Fruit fly (Drosophila melanogaster) whole organism, prepupa: Measurements from ENCODE around the gene hep.

ENCODE experiments used
- Blimp-1 ChIP-seq: fragments of 200-800 bp; sonication (Bioruptor generic); optimal IDR thresholded peaks from 3 replicates; lab custom pipeline; 2017; ENCODE audit warnings: missing biosample characterization, missing genetic modification characterization, mild to moderate bottlenecking, moderate library complexity, missing genetic modification reagents
- CG10631 ChIP-seq: fragments of 200-800 bp; sonication (Bioruptor generic); optimal IDR thresholded peaks from 2 replicates; lab custom pipeline; 2016; ENCODE audit warnings: missing biosample characterization, missing genetic modification characterization
- CG10669 ChIP-seq: fragments of 200-800 bp; sonication (Bioruptor generic); optimal IDR thresholded peaks from 3 replicates; lab custom pipeline; 2018; ENCODE audit warnings: missing biosample characterization, mild to moderate bottlenecking, missing genetic modification characterization, moderate library complexity
- CG11294 ChIP-seq: fragments of 200-800 bp; sonication (Bioruptor generic); IDR thresholded peaks from 2 replicates; pipeline ENCODE4 v1.3.6; 2022; ENCODE audit warnings: missing biosample characterization, missing genetic modification characterization
- CG11762 ChIP-seq: fragments of 200-800 bp; sonication (Bioruptor generic); optimal IDR thresholded peaks from 3 replicates; lab custom pipeline; 2016; ENCODE audit warnings: missing biosample characterization, missing genetic modification characterization; ENCODE audit not compliant: insufficient read depth
- CG11902 ChIP-seq: fragments of 200-800 bp; sonication (Bioruptor generic); optimal IDR thresholded peaks from 3 replicates; lab custom pipeline; 2016; ENCODE audit warnings: missing biosample characterization, missing genetic modification characterization
- CG15336 ChIP-seq: fragments of 200-800 bp; sonication (Bioruptor generic); IDR thresholded peaks from 2 replicates; pipeline ENCODE4 v1.3.6; 2022; ENCODE audit warnings: missing biosample characterization, missing genetic modification characterization
- CG1621 ChIP-seq: fragments of 200-800 bp; sonication (Bioruptor generic); optimal IDR thresholded peaks from 3 replicates; lab custom pipeline; 2018; ENCODE audit warnings: missing biosample characterization, mild to moderate bottlenecking, missing genetic modification characterization
- CG16779 ChIP-seq: fragments of 200-800 bp; sonication (Bioruptor generic); optimal IDR thresholded peaks from 3 replicates; lab custom pipeline; 2017; ENCODE audit warnings: missing biosample characterization, mild to moderate bottlenecking, missing genetic modification characterization
- CG3032 ChIP-seq: fragments of 200-800 bp; optimal IDR thresholded peaks from 2 replicates; lab custom pipeline; 2019; ENCODE audit warnings: missing biosample characterization, mild to moderate bottlenecking, missing genetic modification characterization, moderate library complexity
- CG31627 ChIP-seq: fragments of 200-800 bp; sonication (Bioruptor generic); optimal IDR thresholded peaks from 3 replicates; lab custom pipeline; 2016; ENCODE audit warnings: missing biosample characterization, missing genetic modification characterization
- CG32006 ChIP-seq: fragments of 200-800 bp; sonication (Bioruptor generic); optimal IDR thresholded peaks from 3 replicates; lab custom pipeline; 2017; ENCODE audit warnings: missing biosample characterization, mild to moderate bottlenecking, missing genetic modification characterization
- CG34406 ChIP-seq: fragments of 200-800 bp; sonication (Bioruptor generic); optimal IDR thresholded peaks from 3 replicates; lab custom pipeline; 2016; ENCODE audit warnings: missing biosample characterization, missing genetic modification characterization
- CG3919 ChIP-seq: fragments of 200-800 bp; sonication (Bioruptor generic); optimal IDR thresholded peaks from 3 replicates; lab custom pipeline; 2016; ENCODE audit warnings: missing biosample characterization, missing genetic modification characterization
- CG4318 ChIP-seq: fragments of 200-800 bp; sonication (Bioruptor generic); optimal IDR thresholded peaks from 3 replicates; lab custom pipeline; 2017; ENCODE audit warnings: missing biosample characterization, mild to moderate bottlenecking, missing genetic modification characterization
- CG6163 ChIP-seq: fragments of 200-800 bp; sonication (Bioruptor generic); IDR thresholded peaks from 3 replicates; pipeline ENCODE4 v1.3.6; 2022; ENCODE audit warnings: missing biosample characterization, missing genetic modification characterization
- CG6276 ChIP-seq: fragments of 200-800 bp; sonication (Bioruptor generic); optimal IDR thresholded peaks from 2 replicates; lab custom pipeline; 2017; ENCODE audit warnings: missing biosample characterization, mild to moderate bottlenecking, missing genetic modification characterization
- CG6792 ChIP-seq: fragments of 200-800 bp; sonication (Bioruptor generic); optimal IDR thresholded peaks from 3 replicates; lab custom pipeline; 2016; ENCODE audit warnings: missing biosample characterization, missing genetic modification characterization
- CG6808 ChIP-seq: fragments of 200-800 bp; sonication (Bioruptor generic); optimal IDR thresholded peaks from 3 replicates; lab custom pipeline; 2017; ENCODE audit warnings: missing biosample characterization, missing genetic modification characterization, mild to moderate bottlenecking, moderate library complexity, missing genetic modification reagents
- CG6854 ChIP-seq: fragments of 200-800 bp; sonication (Bioruptor generic); optimal IDR thresholded peaks from 2 replicates; lab custom pipeline; 2017; ENCODE audit warnings: missing biosample characterization, mild to moderate bottlenecking, missing genetic modification characterization
- CG8119 ChIP-seq: fragments of 200-800 bp; sonication (Bioruptor generic); IDR thresholded peaks from 3 replicates; pipeline ENCODE4 v1.3.6; 2022; ENCODE audit warnings: missing biosample characterization, missing genetic modification characterization
- CG8319 ChIP-seq: fragments of 200-800 bp; sonication (Bioruptor generic); optimal IDR thresholded peaks from 3 replicates; lab custom pipeline; 2016; ENCODE audit warnings: missing biosample characterization, missing genetic modification characterization
- CG8632 ChIP-seq: fragments of 200-800 bp; sonication (Bioruptor generic); optimal IDR thresholded peaks from 3 replicates; lab custom pipeline; 2016; ENCODE audit warnings: missing biosample characterization, missing genetic modification characterization
- CG9139 ChIP-seq: fragments of 200-800 bp; sonication (Bioruptor generic); optimal IDR thresholded peaks from 3 replicates; lab custom pipeline; 2017; ENCODE audit warnings: missing biosample characterization, mild to moderate bottlenecking, missing genetic modification characterization
- Eip75B ChIP-seq: fragments of 200-800 bp; sonication (Bioruptor generic); optimal IDR thresholded peaks from 3 replicates; lab custom pipeline; 2016; ENCODE audit warnings: missing biosample characterization, missing genetic modification characterization
- Eip78C ChIP-seq: fragments of 200-800 bp; sonication (Bioruptor generic); peaks from one replicate; lab custom pipeline; 2016; ENCODE audit warnings: missing biosample characterization, missing genetic modification characterization
- Eip93F ChIP-seq: fragments of 200-800 bp; sonication (Bioruptor generic); optimal IDR thresholded peaks from 2 replicates; lab custom pipeline; 2016; ENCODE audit warnings: missing biosample characterization, mild to moderate bottlenecking, missing genetic modification characterization
- Gug ChIP-seq: fragments of 200-800 bp; sonication (Bioruptor generic); IDR thresholded peaks from 2 replicates; pipeline ENCODE4 v1.3.6; 2022; ENCODE audit warnings: missing biosample characterization, missing genetic modification characterization
- Hr38 ChIP-seq: sonication (Bioruptor generic); optimal IDR thresholded peaks from 2 replicates; lab custom pipeline; 2016; ENCODE audit warnings: missing biosample characterization, missing genetic modification characterization
- Met ChIP-seq: fragments of 200-800 bp; sonication (Bioruptor generic); optimal IDR thresholded peaks from 3 replicates; lab custom pipeline; 2016; ENCODE audit warnings: missing biosample characterization, missing genetic modification characterization
- OdsH ChIP-seq: fragments of 200-800 bp; sonication (Bioruptor generic); optimal IDR thresholded peaks from 3 replicates; lab custom pipeline; 2016; ENCODE audit warnings: missing biosample characterization, missing genetic modification characterization
- Smox ChIP-seq: fragments of 200-800 bp; sonication (Bioruptor generic); optimal IDR thresholded peaks from 3 replicates; lab custom pipeline; 2016; ENCODE audit warnings: missing biosample characterization, missing genetic modification characterization
- Sox14 ChIP-seq: fragments of 200-800 bp; sonication (Bioruptor generic); optimal IDR thresholded peaks from 3 replicates; lab custom pipeline; 2016; ENCODE audit warnings: missing biosample characterization, missing genetic modification characterization
- achi ChIP-seq: fragments of 200-800 bp; sonication (Bioruptor generic); optimal IDR thresholded peaks from 3 replicates; lab custom pipeline; 2016; ENCODE audit warnings: missing biosample characterization, missing genetic modification characterization
- dsx ChIP-seq: fragments of 200-800 bp; optimal IDR thresholded peaks from 3 replicates; lab custom pipeline; 2019; ENCODE audit warnings: missing biosample characterization, mild to moderate bottlenecking, missing genetic modification characterization, moderate library complexity; ENCODE audit not compliant: poor library complexity, severe bottlenecking
- eg ChIP-seq: fragments of 200-800 bp; sonication (Bioruptor generic); IDR thresholded peaks from 3 replicates; pipeline ENCODE4 v1.3.6; 2022; ENCODE audit warnings: missing biosample characterization, missing genetic modification characterization
- esn ChIP-seq: fragments of 200-800 bp; sonication (Bioruptor generic); optimal IDR thresholded peaks from 2 replicates; lab custom pipeline; 2016; ENCODE audit warnings: missing biosample characterization, mild to moderate bottlenecking, missing genetic modification characterization, moderate library complexity
- fd59A ChIP-seq: fragments of 200-800 bp; sonication (Bioruptor generic); optimal IDR thresholded peaks from 2 replicates; lab custom pipeline; 2017; ENCODE audit warnings: missing biosample characterization, mild to moderate bottlenecking, missing genetic modification characterization, missing genetic modification reagents
- fd85E ChIP-seq: fragments of 200-800 bp; sonication (Bioruptor generic); optimal IDR thresholded peaks from 3 replicates; lab custom pipeline; 2016; ENCODE audit warnings: missing biosample characterization, missing genetic modification characterization
- fkh ChIP-seq: fragments of 200-800 bp; sonication (Bioruptor generic); optimal IDR thresholded peaks from 3 replicates; lab custom pipeline; 2017; ENCODE audit warnings: missing biosample characterization, mild to moderate bottlenecking, missing genetic modification characterization, moderate library complexity
- lz ChIP-seq: fragments of 200-800 bp; sonication (Bioruptor generic); optimal IDR thresholded peaks from 3 replicates; lab custom pipeline; 2016; ENCODE audit warnings: missing biosample characterization, missing genetic modification characterization
- net ChIP-seq: fragments of 200-800 bp; sonication (Bioruptor generic); optimal IDR thresholded peaks from 3 replicates; lab custom pipeline; 2016; ENCODE audit warnings: missing biosample characterization, missing genetic modification characterization
- salr ChIP-seq, 2 experiments: fragments of 200-800 bp; sonication (Bioruptor generic); optimal IDR thresholded peaks; 3 replicates each; lab custom pipeline; 2016 to 2018; ENCODE audit warnings: missing biosample characterization in 2 of 2, missing genetic modification characterization in 2 of 2, mild to moderate bottlenecking in 1 of 2
- spab ChIP-seq: fragments of 200-800 bp; sonication (Bioruptor generic); optimal IDR thresholded peaks from 2 replicates; lab custom pipeline; 2017; ENCODE audit warnings: missing biosample characterization, mild to moderate bottlenecking, missing genetic modification characterization, missing genetic modification reagents
- ss ChIP-seq, 2 experiments: fragments of 200-800 bp; sonication (Bioruptor generic); optimal IDR thresholded peaks; 2 replicates in 1 of 2; 3 replicates in 1 of 2; lab custom pipeline; 2017 to 2018; ENCODE audit warnings: mild to moderate bottlenecking in 2 of 2, missing biosample characterization in 2 of 2, missing genetic modification characterization in 2 of 2, moderate library complexity in 1 of 2
- svp ChIP-seq: fragments of 200-800 bp; sonication (Bioruptor generic); peaks from one replicate; lab custom pipeline; 2016; ENCODE audit warnings: missing biosample characterization, missing genetic modification characterization
- topi ChIP-seq: fragments of 200-800 bp; sonication (Bioruptor generic); optimal IDR thresholded peaks from 3 replicates; lab custom pipeline; 2016; ENCODE audit warnings: missing biosample characterization, missing genetic modification characterization
- vri ChIP-seq: fragments of 200-800 bp; sonication (Bioruptor generic); optimal IDR thresholded peaks from 3 replicates; lab custom pipeline; 2016; ENCODE audit warnings: missing biosample characterization, mild to moderate bottlenecking, missing genetic modification characterization

Gene hep

DNA sequence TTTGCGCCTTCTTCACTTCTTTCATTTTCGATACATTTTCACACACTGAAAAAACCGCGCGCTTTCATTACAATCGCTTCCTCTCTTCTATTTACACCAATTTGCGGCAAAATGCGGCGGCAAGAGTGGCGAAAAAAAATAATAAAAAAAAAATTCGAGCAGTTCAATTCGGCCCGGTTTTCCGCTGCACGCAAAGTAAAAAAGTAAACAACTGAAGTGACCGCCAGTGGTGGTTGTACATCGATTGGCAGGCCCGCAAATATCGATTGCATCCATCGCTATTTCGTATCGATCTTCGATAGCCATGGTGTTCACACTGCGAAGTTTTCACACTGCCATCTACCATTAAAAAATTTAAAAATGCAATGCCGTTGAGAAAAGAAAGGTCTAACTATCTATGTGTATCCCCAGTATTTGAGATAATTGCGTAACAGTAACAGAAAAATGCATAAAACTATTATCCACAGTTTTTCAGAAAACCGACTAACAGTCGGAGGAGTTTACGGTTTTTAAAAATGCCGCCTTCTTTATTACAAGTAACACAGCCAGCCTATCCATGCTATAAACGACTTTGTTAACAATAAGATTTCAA lies 22.1 kb upstream of the hep start, which contains the start of gene Chpf:
Gene Chpf, minus strand, starts transcription at position 225 of the 592 bp plus-strand sequence.
- TF ChIP-seq Hr38 (GFP tag; lab: Kevin White, UChicago) (no peak), CG32006 (GFP tag; lab: Kevin White, UChicago) (peak; percentile 24), topi (GFP tag; lab: Kevin White, UChicago) (peak; percentile 7), vri (GFP tag; lab: Kevin White, UChicago) (peak; percentile 33), Eip75B (GFP tag; lab: Kevin White, UChicago) (peak; percentile 7), CG6163 (GFP tag; lab: Robert Waterston, UW) (peak; percentile 57; the same call in 1 of the 3 replicates), Met (peak; percentile 33), svp (peak; percentile 70), net (GFP tag; lab: Kevin White, UChicago) (no peak), fkh (peak; percentile 73), CG11762 (GFP tag; lab: Kevin White, UChicago) (no peak), Eip93F (GFP tag; lab: Kevin White, UChicago) (peak; percentile 0), esn (GFP tag; lab: Kevin White, UChicago) (peak; percentile 23), CG11902 (GFP tag; lab: Kevin White, UChicago) (no peak), CG6854 (no peak), CG31627 (GFP tag; lab: Kevin White, UChicago) (no peak), CG10669 (GFP tag; lab: Kevin White, UChicago) (no peak), ss (GFP tag; optimal IDR thresholded peaks at IDR 0.05; lab: Kevin White, UChicago) (peak in 1 of 2 experiments; percentile 20), CG6276 (GFP tag; lab: Kevin White, UChicago) (no peak), eg (peak; percentile 60; the same call in 1 of the 3 replicates), OdsH (GFP tag; lab: Kevin White, UChicago) (no peak)
- TF ChIP-seq, all 60 proteins: peak for 12

DNA sequence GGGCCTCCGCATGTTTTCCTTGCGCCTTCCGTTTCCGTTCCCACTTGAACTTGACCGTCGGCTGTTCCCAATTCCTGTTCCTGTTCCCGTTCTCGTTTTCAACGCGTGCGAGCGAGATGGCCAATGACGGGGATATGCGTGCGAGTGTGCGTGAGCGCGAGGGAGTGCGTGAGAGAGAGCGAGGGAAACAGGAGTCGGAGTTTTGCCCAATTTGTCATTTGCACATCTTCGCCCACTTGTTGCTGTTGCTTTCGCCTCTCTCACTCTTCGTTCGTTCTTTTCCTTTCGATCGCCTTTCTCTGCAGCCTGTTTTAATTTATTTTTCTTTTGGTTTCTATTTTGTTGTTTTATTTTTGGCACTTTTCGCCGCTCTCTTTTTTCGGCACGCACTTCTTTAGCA lies 21.6 kb upstream of the hep start:
- TF ChIP-seq CG6792 (no peak), CG1621 (tag; lab: Kevin White, UChicago) (peak; percentile 15), CG10631 (GFP tag; lab: Kevin White, UChicago) (no peak), CG31627 (GFP tag; lab: Kevin White, UChicago) (no peak), CG11902 (GFP tag; lab: Kevin White, UChicago) (no peak), svp (no peak), CG9139 (peak; percentile 33), CG8632 (GFP tag; lab: Kevin White, UChicago) (no peak), esn (GFP tag; lab: Kevin White, UChicago) (no peak), fd85E (GFP tag; lab: Kevin White, UChicago) (no peak), ss (GFP tag; optimal IDR thresholded peaks at IDR 0.05; lab: Kevin White, UChicago) (peak; percentile 64 to 72), CG11294 (GFP tag; lab: Robert Waterston, UW) (no peak), topi (GFP tag; lab: Kevin White, UChicago) (no peak), CG4318 (GFP tag; lab: Kevin White, UChicago) (no peak), CG6163 (GFP tag; lab: Robert Waterston, UW) (no peak), CG15336 (peak; percentile 68), Gug (no peak), fd59A (GFP tag; lab: Kevin White, UChicago) (no peak), spab (GFP tag; lab: Kevin White, UChicago) (no peak), Blimp-1 (GFP tag; lab: Kevin White, UChicago) (peak; percentile 28), Eip78C (GFP tag; lab: Kevin White, UChicago) (peak; percentile 58), Sox14 (GFP tag; lab: Kevin White, UChicago) (no peak), lz (GFP tag; lab: Kevin White, UChicago) (no peak), CG34406 (GFP tag; lab: Kevin White, UChicago) (peak; percentile 11), CG8319 (GFP tag; lab: Kevin White, UChicago) (no peak), salr (GFP tag; optimal IDR thresholded peaks at IDR 0.05; lab: Kevin White, UChicago) (no peak), CG3032 (tag; lab: Kevin White, UChicago) (no peak), CG6854 (peak; percentile 53), CG3919 (GFP tag; lab: Kevin White, UChicago) (no peak), dsx (GFP tag; lab: Kevin White, UChicago) (peak; percentile 40), CG16779 (tag; lab: Kevin White, UChicago) (no peak), CG8119 (GFP tag; lab: Robert Waterston, UW) (peak; percentile 75), Eip75B (GFP tag; lab: Kevin White, UChicago) (peak; percentile 16), achi (no peak), CG6276 (GFP tag; lab: Kevin White, UChicago) (peak; percentile 67), net (GFP tag; lab: Kevin White, UChicago) (no peak), Smox (GFP tag; lab: Kevin White, UChicago) (no peak), CG6808 (GFP tag; lab: Kevin White, UChicago) (peak; percentile 44)
